Fruit fly (Drosophila melanogaster) whole organism: ENCODE data around the gene saturn.

Experiments used
- CG8478 ChIP-seq: fragments of >200 bp; optimal IDR thresholded peaks from 2 replicates; lab custom pipeline; 2018; ENCODE audit warnings: inconsistent platforms
- Dll ChIP-seq: fragments of >200 bp; optimal IDR thresholded peaks from 2 replicates; lab custom pipeline; 2017
- EcR ChIP-seq, 2 experiments: fragments of >200 bp; optimal IDR thresholded peaks; 2 replicates each; lab custom pipeline; 2017; ENCODE audit warnings: missing biosample characterization in 2 of 2, missing genetic modification characterization in 2 of 2, missing genetic modification reagents in 2 of 2
- pan ChIP-seq: fragments of >200 bp; optimal IDR thresholded peaks from 2 replicates; lab custom pipeline; 2017
- psq ChIP-seq: fragments of >200 bp; optimal IDR thresholded peaks from 2 replicates; lab custom pipeline; 2017
- usp ChIP-seq: fragments of >200 bp; optimal IDR thresholded peaks from 2 replicates; lab custom pipeline; 2017; ENCODE audit warnings: missing biosample characterization, missing genetic modification characterization, mixed read lengths

Gene saturn

DNA sequence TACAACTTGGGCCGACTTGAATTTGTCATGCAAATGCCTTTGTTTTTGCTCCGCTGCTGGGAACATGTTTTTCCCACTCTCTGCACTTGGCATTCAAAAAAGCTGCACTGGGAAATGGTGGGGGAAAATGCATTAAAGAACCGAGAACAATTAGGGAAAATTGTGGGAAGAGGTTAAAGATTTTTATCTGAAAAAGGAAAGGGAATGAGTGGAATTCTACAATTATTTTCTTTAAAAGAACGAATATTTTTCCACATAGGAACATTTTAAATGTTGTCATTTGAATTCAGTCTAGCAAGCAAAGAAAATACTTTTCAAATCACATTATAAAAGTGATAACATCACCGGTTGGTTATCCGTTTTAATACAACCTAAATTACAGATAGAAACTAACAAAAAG lies at the start of gene saturn:
Gene saturn (plus strand): TSS at position 301 of the 400 bp plus-strand sequence.
- no peak for TF ChIP-seq CG8478
- no peak for TF ChIP-seq EcR (GFP tag; optimal IDR thresholded peaks at IDR 0.05; lab: Kevin White, UChicago)
- TF ChIP-seq Dll (lab: Kevin White, UChicago), result no peak
- TF ChIP-seq usp (GFP tag; lab: Kevin White, UChicago), result no peak
- no peak for TF ChIP-seq psq
- TF ChIP-seq pan, result no peak

DNA sequence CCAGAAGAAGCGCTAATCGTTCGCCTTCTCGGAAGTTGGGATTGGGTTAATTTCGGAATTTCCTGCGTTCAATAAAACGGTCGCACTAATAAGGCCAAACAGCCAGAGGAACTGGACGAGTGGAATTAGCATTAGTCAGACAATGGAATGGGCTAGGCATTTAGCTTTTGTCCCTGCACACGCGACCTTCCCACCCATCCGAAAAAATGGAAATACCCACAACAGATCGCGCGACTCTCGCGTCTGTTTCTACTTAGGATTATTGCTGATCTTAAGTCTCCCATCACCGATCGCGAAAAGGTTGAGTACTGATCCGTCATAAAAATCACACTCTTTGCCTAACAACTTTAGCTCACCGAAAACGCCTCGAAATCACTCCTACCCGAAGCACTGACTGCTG lies 49.5 kb upstream of the saturn start:
- TF ChIP-seq EcR (GFP tag; optimal IDR thresholded peaks at IDR 0.05; lab: Kevin White, UChicago), result no peak
- no peak for TF ChIP-seq CG8478
- no peak for TF ChIP-seq psq
- TF ChIP-seq Dll (lab: Kevin White, UChicago), result no peak
- TF ChIP-seq pan, result no peak
- TF ChIP-seq usp (GFP tag; lab: Kevin White, UChicago), result no peak

DNA sequence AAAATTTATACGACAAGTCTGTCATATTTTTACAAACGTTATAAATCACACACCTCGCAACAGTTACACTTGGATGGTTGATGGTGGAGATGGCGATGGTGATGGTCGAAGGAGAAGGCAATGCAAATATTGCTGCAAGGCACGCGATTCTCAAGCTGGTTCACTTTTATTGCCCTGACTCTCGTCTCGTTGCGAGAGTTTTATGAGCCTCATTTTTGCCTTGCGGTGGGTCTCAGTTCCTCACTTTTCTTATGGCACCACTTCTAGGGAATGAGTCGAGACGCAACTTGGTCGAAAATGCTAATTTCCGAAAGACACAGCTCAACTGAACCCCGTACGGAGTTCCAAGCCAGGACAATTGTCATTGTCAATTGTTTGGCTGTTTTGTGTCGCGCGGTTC lies 48.2 kb upstream of the saturn start:
- TF ChIP-seq psq (no peak), EcR (GFP tag; optimal IDR thresholded peaks at IDR 0.05; lab: Kevin White, UChicago) (no peak), CG8478 (no peak), pan (no peak), usp (GFP tag; lab: Kevin White, UChicago) (no peak), Dll (lab: Kevin White, UChicago) (no peak)

DNA sequence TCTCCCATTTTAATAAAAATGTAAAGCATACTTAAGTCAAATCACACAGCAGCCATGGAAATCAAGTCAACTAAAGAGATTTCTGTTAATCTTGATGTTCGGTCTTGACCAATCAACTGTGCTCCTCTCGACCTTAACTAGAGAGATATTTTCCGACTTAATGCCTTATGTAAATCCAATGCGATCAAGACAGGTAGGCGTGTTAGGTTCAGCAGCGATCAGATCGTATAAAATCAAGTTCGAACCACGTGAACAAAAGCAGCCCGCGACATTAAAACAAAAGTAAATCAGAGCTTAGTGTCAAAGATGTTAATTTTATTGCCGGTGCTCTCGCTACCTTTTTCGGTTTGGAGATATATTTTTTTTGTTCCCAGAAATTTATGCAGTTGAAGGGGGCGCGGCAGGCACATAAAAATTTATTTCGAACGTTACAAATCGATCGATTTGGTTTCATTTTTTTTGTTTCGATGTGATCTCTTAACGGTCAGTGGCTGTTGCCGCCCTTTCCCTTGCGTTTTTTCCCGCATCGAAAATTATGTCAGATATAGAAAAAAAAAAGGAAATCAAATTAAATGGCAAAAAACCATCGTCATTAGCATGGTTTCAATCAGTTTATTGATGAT lies 45.1 kb upstream of the saturn start:
- no peak for TF ChIP-seq EcR (GFP tag; optimal IDR thresholded peaks at IDR 0.05; lab: Kevin White, UChicago)
- no peak for TF ChIP-seq usp (GFP tag; lab: Kevin White, UChicago)
- no peak for TF ChIP-seq Dll (lab: Kevin White, UChicago)
- no peak for TF ChIP-seq pan
- TF ChIP-seq CG8478, result no peak
- no peak for TF ChIP-seq psq

DNA sequence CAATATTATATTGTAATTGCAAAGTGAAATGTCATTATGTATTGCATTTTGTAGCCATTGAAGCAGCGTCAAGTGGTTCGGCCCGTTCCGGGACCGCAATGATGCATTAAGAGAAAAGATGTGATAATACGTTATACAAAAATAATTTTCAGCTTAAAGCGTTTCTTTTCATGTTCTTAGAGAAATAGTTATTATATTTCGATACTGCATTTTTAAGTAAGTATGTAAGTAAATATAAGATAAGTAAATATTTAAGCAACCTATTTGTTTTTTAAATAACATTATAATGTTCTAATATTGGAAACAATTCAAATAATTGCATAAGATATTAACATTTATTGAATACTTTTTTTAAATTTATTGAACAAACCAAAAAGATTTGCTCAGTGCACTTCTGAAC lies 42.7 kb upstream of the saturn start:
- no peak for TF ChIP-seq CG8478
- no peak for TF ChIP-seq Dll (lab: Kevin White, UChicago)
- no peak for TF ChIP-seq usp (GFP tag; lab: Kevin White, UChicago)

DNA sequence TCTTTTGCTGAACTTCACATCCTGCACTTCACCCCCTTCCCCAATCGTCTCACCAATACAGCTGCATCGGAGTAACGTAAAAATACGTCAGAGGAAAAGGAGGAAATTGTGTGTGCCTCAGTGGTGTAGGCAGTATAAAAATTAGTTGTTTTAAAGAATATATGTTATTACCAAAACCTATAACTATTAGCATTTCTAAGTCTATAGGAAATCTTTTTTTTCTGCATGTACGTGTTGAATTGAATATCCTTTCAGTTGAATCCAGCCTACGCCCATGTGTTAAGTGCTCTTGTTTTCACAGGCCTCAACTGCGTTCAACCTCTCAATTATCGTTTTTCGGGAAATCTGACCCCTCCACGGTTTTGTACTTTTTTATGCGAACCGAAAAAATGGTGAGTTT lies 41.2 kb upstream of the saturn start:
- TF ChIP-seq Dll (lab: Kevin White, UChicago) (no peak), psq (no peak), usp (GFP tag; lab: Kevin White, UChicago) (no peak), CG8478 (no peak), EcR (GFP tag; optimal IDR thresholded peaks at IDR 0.05; lab: Kevin White, UChicago) (no peak), pan (no peak)

DNA sequence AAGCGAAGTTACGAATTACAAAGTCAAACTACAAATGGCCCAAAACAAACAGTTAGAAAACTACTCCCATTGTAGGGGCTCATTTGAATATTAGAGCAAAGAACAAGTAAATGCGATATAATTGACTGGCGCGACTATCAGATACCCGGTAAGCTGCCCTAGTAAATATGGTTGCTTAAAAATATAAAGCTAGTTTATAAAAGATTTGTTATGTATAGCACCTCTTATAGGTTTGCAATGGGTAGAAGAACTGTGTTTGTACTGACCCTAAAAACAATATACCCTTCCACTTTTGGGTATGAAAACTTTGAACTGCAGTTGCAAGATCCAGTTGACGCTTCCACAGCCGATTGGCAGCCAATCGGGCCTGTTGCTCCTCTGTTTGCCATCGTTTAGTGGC lies 36.9 kb upstream of the saturn start:
- TF ChIP-seq CG8478, result no peak
- TF ChIP-seq Dll (lab: Kevin White, UChicago), result no peak
- TF ChIP-seq pan, result no peak
- TF ChIP-seq psq, result no peak
- no peak for TF ChIP-seq usp (GFP tag; lab: Kevin White, UChicago)
- TF ChIP-seq EcR (GFP tag; optimal IDR thresholded peaks at IDR 0.05; lab: Kevin White, UChicago), result no peak

DNA sequence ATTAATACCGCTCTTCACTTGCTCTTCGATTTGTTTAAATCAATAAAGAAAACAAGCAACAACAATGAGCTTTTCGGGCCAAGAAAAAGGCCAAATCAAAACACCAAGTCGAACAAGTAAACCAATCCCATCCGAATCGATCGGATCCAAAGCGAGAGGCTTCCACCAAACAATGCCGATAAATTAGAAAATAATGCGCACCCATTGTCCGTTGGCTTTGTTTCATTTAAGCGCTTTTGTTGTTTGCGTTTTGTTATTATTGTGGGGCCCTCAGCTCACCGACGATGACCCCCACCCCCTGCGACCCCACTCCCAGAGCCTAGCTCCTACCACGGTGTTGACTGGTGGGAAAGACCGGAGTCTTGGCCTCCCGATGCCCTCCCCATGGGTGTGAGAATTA lies 35.2 kb upstream of the saturn start:
- no peak for TF ChIP-seq EcR (GFP tag; optimal IDR thresholded peaks at IDR 0.05; lab: Kevin White, UChicago)
- TF ChIP-seq Dll (lab: Kevin White, UChicago), result no peak
- TF ChIP-seq usp (GFP tag; lab: Kevin White, UChicago), result no peak
- TF ChIP-seq pan, result no peak
- no peak for TF ChIP-seq psq
- no peak for TF ChIP-seq CG8478

DNA sequence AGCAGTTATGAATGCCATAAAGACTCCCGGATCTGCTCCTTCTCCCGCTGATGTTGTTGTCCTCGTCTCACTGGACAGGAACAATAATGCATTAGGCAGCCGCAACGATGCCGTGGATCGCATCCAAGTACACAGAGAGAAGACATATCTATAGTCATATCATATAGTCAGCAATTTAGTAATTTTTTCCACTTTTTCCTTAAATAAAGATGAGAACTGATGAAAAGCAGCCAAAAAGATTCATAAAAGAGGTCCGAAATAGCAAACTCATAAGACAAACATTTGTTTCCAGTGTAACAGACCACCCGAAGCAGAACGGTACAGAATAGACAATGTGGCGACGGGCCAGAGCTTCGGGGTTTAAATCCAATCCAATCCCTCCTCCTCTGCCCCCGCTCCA lies 32.6 kb upstream of the saturn start:
- TF ChIP-seq Dll (lab: Kevin White, UChicago) (no peak), CG8478 (no peak), usp (GFP tag; lab: Kevin White, UChicago) (no peak), EcR (GFP tag; optimal IDR thresholded peaks at IDR 0.05; lab: Kevin White, UChicago) (no peak), psq (no peak), pan (no peak)

DNA sequence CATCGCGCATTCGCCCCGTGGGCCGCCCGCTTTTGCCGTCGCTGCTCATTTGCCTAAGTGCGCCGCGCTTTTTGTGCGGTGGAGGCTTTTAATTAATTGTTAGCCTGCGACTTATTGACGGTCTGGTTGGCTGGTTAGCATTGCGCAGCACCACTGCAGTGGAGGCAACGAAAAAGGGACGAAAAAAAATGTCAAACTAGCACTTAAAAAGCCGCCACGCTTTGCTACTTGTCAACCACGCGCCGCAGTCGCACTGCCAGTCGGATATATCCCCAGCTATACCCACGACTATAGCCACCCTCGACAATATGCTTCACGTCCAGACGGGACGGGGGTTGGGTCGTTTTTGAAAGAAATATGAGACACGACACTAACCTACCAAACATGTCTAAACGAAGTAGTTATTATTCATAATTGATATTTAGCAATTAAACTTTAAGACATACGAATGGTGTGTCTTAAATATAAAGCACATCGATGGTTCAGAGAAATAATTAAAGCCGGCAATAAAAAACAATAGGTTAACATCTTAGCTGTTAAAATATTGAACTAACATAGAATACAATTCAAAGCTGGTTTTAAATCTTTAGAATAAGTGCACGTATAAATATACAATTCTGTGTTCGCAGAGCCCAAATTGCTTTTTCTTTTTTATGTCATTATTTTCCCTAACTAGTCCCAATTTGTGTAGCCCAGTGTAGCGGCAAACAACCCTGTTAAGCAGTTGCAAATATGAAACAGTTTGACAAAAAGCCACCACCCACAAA lies 30.8 kb upstream of the saturn start:
- TF ChIP-seq CG8478 (no peak), psq (no peak), usp (GFP tag; lab: Kevin White, UChicago) (no peak), pan (no peak), Dll (lab: Kevin White, UChicago) (no peak), EcR (GFP tag; optimal IDR thresholded peaks at IDR 0.05; lab: Kevin White, UChicago) (no peak)

DNA sequence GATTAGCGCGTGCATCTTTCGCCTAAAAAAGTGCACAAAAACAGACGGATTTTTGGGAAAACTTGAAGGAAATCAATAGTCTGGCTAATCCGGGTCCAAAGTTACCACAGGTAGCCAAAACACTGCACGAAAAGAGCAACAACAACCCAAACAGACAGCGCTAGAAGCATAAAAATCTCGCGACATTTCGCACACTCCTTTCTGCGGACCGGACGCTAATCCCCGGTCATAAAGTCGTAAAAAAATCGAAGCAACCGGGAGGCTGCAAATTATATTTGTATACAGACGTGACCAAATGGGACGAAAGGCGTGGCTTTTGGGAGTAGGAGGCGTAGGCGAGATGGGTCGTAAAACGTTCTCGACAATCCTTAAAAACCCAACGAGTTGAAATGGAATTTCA lies 29.8 kb upstream of the saturn start:
- TF ChIP-seq usp (GFP tag; lab: Kevin White, UChicago) (no peak), EcR (GFP tag; optimal IDR thresholded peaks at IDR 0.05; lab: Kevin White, UChicago) (no peak), psq (no peak)

DNA sequence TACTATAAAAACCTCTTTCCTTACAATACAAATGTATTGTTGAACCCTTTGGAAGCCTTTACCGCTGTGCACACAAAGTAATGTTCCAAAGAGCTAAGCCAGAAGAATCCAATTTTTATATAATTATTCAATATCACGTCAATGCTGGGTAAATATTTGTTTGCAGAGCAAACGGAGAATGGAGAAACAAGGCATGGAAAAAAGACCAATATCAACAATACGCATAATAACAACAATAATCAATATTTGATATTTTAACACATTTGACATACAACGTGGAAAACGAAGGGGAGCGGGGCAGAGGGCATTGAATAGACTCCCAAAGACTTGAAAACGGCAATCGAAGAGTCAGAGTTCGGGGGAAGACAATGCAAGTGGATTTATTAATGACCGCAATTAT lies 28.9 kb upstream of the saturn start:
- TF ChIP-seq EcR (GFP tag; optimal IDR thresholded peaks at IDR 0.05; lab: Kevin White, UChicago) (no peak), psq (no peak), pan (no peak), usp (GFP tag; lab: Kevin White, UChicago) (no peak), Dll (lab: Kevin White, UChicago) (no peak), CG8478 (no peak)
